Worm (Caenorhabditis elegans): Measurements from ENCODE around the gene C09E7.7.

DNA sequence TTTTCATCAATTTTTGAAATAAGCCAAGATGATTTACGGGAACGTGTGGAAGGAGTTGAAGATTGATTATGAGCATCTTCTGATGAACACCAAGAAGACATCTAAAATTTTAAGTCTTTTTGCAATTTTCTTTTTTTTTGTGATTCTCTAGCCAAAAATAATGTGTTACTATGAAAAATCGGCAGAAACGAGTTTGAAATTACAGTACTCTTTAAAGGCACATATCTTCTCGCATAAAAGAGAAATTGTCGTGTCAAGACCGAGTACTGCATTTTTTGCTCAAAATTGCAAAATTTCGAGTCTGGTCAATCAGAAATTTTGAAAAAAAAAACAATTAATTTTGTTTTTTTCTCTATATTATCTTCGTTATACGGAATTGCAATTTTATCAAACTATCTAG, 41.0 kb upstream of the C09E7.7 start, which contains the start of gene F20H11.1:
- no peak for TF ChIP-seq B0019.2 (GFP tag; conservative IDR thresholded peaks at IDR 0.05)
- no peak for TF ChIP-seq unc-62 (GFP tag; optimal IDR thresholded peaks at IDR 0.05)
- TF ChIP-seq somi-1 (GFP tag; optimal IDR thresholded peaks at IDR 0.05): no peak
- TF ChIP-seq F57C9.4 (tag; optimal IDR thresholded peaks at IDR 0.05): no peak
- TF ChIP-seq him-1 (tag; optimal IDR thresholded peaks at IDR 0.05): no peak
- no peak for TF ChIP-seq F55B11.4 (tag; optimal IDR thresholded peaks at IDR 0.05; ENCODE audit: borderline replicate concordance, insufficient read depth)
- no peak for TF ChIP-seq hmg-20 (GFP tag; IDR thresholded peaks at IDR 0.05)
- TF ChIP-seq hlh-12 (tag; optimal IDR thresholded peaks at IDR 0.05): no peak
- no peak for TF ChIP-seq nfya-1 (tag; optimal IDR thresholded peaks at IDR 0.05; ENCODE audit: borderline replicate concordance, insufficient read depth)
- no peak for TF ChIP-seq dpl-1 (GFP tag; optimal IDR thresholded peaks at IDR 0.05)
- TF ChIP-seq lsl-1 (GFP tag; optimal IDR thresholded peaks at IDR 0.05): no peak
- TF ChIP-seq Y67H2A.10 (GFP tag; conservative IDR thresholded peaks at IDR 0.05): no peak
- no peak for TF ChIP-seq F37B4.10 (GFP tag; IDR thresholded peaks at IDR 0.05)
- TF ChIP-seq ztf-28 (GFP tag; IDR thresholded peaks at IDR 0.05): no peak
